Worm (Caenorhabditis elegans) whole organism, young adult: ENCODE results near the gene dao-3.

ENCODE experiments used
- B0019.2 ChIP-seq: fragments of 200-800 bp; sonication (Bioruptor generic); conservative IDR thresholded peaks from 2 replicates; pipeline ENCODE4 v1.3.6; 2022; ENCODE audit warnings: missing genetic modification reagents, missing genetic modification characterization, missing compliant biosample characterization
- B0261.1 ChIP-seq: sonication (generic microtip); optimal IDR thresholded peaks from 2 replicates; lab custom pipeline; 2016; ENCODE audit warnings: mild to moderate bottlenecking, missing genetic modification characterization, moderate library complexity, missing compliant biosample characterization
- B0336.3 ChIP-seq: fragments of 200-800 bp; sonication (Bioruptor generic); IDR thresholded peaks from 2 replicates; pipeline ENCODE4 v1.3.6; 2022; ENCODE audit warnings: missing genetic modification characterization, missing compliant biosample characterization
- F33H1.4 ChIP-seq: fragments of 200-800 bp; sonication (Bioruptor generic); IDR thresholded peaks from 2 replicates; pipeline ENCODE4 v1.3.6; 2022; ENCODE audit warnings: missing genetic modification reagents, missing genetic modification characterization, missing compliant biosample characterization
- F49E8.2 ChIP-seq: sonication (generic microtip); optimal IDR thresholded peaks from 3 replicates; lab custom pipeline; 2017; ENCODE audit warnings: missing genetic modification characterization, mild to moderate bottlenecking, missing compliant biosample characterization, antibody characterized with exemption, moderate library complexity; ENCODE audit not compliant: insufficient read depth
- F55B11.4 ChIP-seq: sonication (generic microtip); optimal IDR thresholded peaks from 2 replicates; lab custom pipeline; 2016; ENCODE audit warnings: missing compliant biosample characterization, missing genetic modification characterization, borderline replicate concordance; ENCODE audit not compliant: insufficient read depth
- F57A8.1 ChIP-seq: fragments of 200-800 bp; sonication (Bioruptor generic); optimal IDR thresholded peaks from 2 replicates; lab custom pipeline; 2018; ENCODE audit warnings: mild to moderate bottlenecking, missing genetic modification characterization, moderate library complexity, missing compliant biosample characterization
- K11D2.4 ChIP-seq: fragments of 200-800 bp; sonication (Bioruptor generic); IDR thresholded peaks from 2 replicates; pipeline ENCODE4 v1.3.6; 2022; ENCODE audit warnings: missing genetic modification reagents, missing genetic modification characterization, missing compliant biosample characterization
- T26A5.8 ChIP-seq: sonication (generic microtip); optimal IDR thresholded peaks from 2 replicates; lab custom pipeline; 2016; ENCODE audit warnings: missing genetic modification characterization, missing compliant biosample characterization
- Y53F4B.3 ChIP-seq: fragments of 200-800 bp; sonication (Bioruptor generic); IDR thresholded peaks from 2 replicates; pipeline ENCODE4 v1.3.6; 2022; ENCODE audit warnings: missing genetic modification reagents, missing genetic modification characterization, missing compliant biosample characterization
- Y67H2A.10 ChIP-seq: fragments of 200-800 bp; sonication (Bioruptor generic); conservative IDR thresholded peaks from 2 replicates; pipeline ENCODE4 v1.3.6; 2022; ENCODE audit warnings: missing genetic modification reagents, missing genetic modification characterization, missing compliant biosample characterization
- Y95B8A.8 ChIP-seq: fragments of 200-800 bp; sonication (Bioruptor generic); IDR thresholded peaks from 2 replicates; pipeline ENCODE4 v1.3.6; 2022; ENCODE audit warnings: missing genetic modification reagents, missing genetic modification characterization, missing compliant biosample characterization
- ZK185.1 ChIP-seq: sonication (generic microtip); optimal IDR thresholded peaks from 2 replicates; lab custom pipeline; 2016; ENCODE audit warnings: mild to moderate bottlenecking, missing genetic modification characterization, missing compliant biosample characterization; ENCODE audit not compliant: poor library complexity, severe bottlenecking
- atf-7 ChIP-seq: sonication (generic microtip); optimal IDR thresholded peaks from 2 replicates; lab custom pipeline; 2017; ENCODE audit warnings: mild to moderate bottlenecking, missing genetic modification characterization, missing compliant biosample characterization
- bed-2 ChIP-seq: fragments of 200-800 bp; sonication (Bioruptor generic); IDR thresholded peaks from 2 replicates; pipeline ENCODE4 v1.3.6; 2022; ENCODE audit warnings: missing genetic modification reagents, missing genetic modification characterization, missing compliant biosample characterization
- ceh-100 ChIP-seq: fragments of 200-800 bp; sonication (Bioruptor generic); IDR thresholded peaks from 2 replicates; pipeline ENCODE4 v1.3.6; 2022; ENCODE audit warnings: missing genetic modification reagents, missing genetic modification characterization, missing compliant biosample characterization
- ceh-27 ChIP-seq: fragments of 200-800 bp; sonication (Bioruptor generic); optimal IDR thresholded peaks from 2 replicates; lab custom pipeline; 2018; ENCODE audit warnings: mild to moderate bottlenecking, missing genetic modification characterization, moderate library complexity, missing compliant biosample characterization
- chd-7 ChIP-seq: sonication (generic microtip); optimal IDR thresholded peaks from 2 replicates; lab custom pipeline; 2016; ENCODE audit warnings: mild to moderate bottlenecking, missing genetic modification characterization, moderate library complexity, missing compliant biosample characterization
- dox-1 ChIP-seq: fragments of 200-800 bp; sonication (Bioruptor generic); IDR thresholded peaks from 2 replicates; pipeline ENCODE4 v1.3.6; 2022; ENCODE audit warnings: missing genetic modification reagents, missing genetic modification characterization, missing compliant biosample characterization
- dpff-1 ChIP-seq: sonication (generic microtip); optimal IDR thresholded peaks from 2 replicates; lab custom pipeline; 2017; ENCODE audit warnings: mild to moderate bottlenecking, missing genetic modification characterization, missing compliant biosample characterization
- dpl-1 ChIP-seq: fragments of 150-350 bp; optimal IDR thresholded peaks from 2 replicates; lab custom pipeline; 2014; ENCODE audit warnings: missing biosample characterization, missing genetic modification reagents, missing genetic modification characterization
- ets-4 ChIP-seq: fragments of 200-800 bp; sonication (Bioruptor generic); optimal IDR thresholded peaks from 2 replicates; lab custom pipeline; 2018; ENCODE audit warnings: mild to moderate bottlenecking, missing genetic modification characterization, missing compliant biosample characterization
- gei-17 ChIP-seq: fragments of 200-800 bp; sonication (Bioruptor generic); optimal IDR thresholded peaks from 2 replicates; lab custom pipeline; 2018; ENCODE audit warnings: mild to moderate bottlenecking, missing genetic modification characterization, missing compliant biosample characterization
- him-1 ChIP-seq: sonication (generic microtip); optimal IDR thresholded peaks from 2 replicates; lab custom pipeline; 2016; ENCODE audit warnings: missing genotype, missing genetic modification reagents, missing genetic modification characterization, missing compliant biosample characterization
- hlh-26 ChIP-seq: fragments of 200-800 bp; sonication (Bioruptor generic); conservative IDR thresholded peaks from 2 replicates; pipeline ENCODE4 v1.3.6; 2022; ENCODE audit warnings: missing genetic modification reagents, missing genetic modification characterization, missing compliant biosample characterization
- hmg-20 ChIP-seq: fragments of 200-800 bp; sonication (Bioruptor generic); IDR thresholded peaks from 2 replicates; pipeline ENCODE4 v1.3.6; 2022; ENCODE audit warnings: missing genetic modification reagents, missing genetic modification characterization, missing compliant biosample characterization
- let-526 ChIP-seq: fragments of 200-800 bp; sonication (Bioruptor generic); IDR thresholded peaks from 2 replicates; pipeline ENCODE4 v1.3.6; 2022; ENCODE audit warnings: missing genetic modification reagents, missing genetic modification characterization, missing compliant biosample characterization
- lin-40 ChIP-seq: sonication (generic microtip); optimal IDR thresholded peaks from 2 replicates; lab custom pipeline; 2016; ENCODE audit warnings: missing genetic modification characterization, mild to moderate bottlenecking, missing compliant biosample characterization, missing genotype, missing genetic modification reagents
- lir-1 ChIP-seq: fragments of 200-800 bp; sonication (Bioruptor generic); conservative IDR thresholded peaks from 2 replicates; pipeline ENCODE4 v1.3.6; 2022; ENCODE audit warnings: missing genetic modification reagents, missing genetic modification characterization, missing compliant biosample characterization
- lsl-1 ChIP-seq: fragments of 200-800 bp; sonication (Bioruptor generic); optimal IDR thresholded peaks from 2 replicates; lab custom pipeline; 2018; ENCODE audit warnings: mild to moderate bottlenecking, missing genetic modification characterization, moderate library complexity, missing compliant biosample characterization
- madf-8 ChIP-seq: fragments of 200-800 bp; sonication (Bioruptor generic); conservative IDR thresholded peaks from 2 replicates; pipeline ENCODE4 v1.3.6; 2022; ENCODE audit warnings: missing genetic modification reagents, missing genetic modification characterization, missing compliant biosample characterization
- mel-28 ChIP-seq: sonication (generic microtip); optimal IDR thresholded peaks from 2 replicates; lab custom pipeline; 2016; ENCODE audit warnings: borderline replicate concordance, mild to moderate bottlenecking, missing genetic modification characterization, missing compliant biosample characterization
- pbrm-1 ChIP-seq: fragments of 200-800 bp; sonication (Bioruptor generic); IDR thresholded peaks from 2 replicates; pipeline ENCODE4 v1.3.6; 2022; ENCODE audit warnings: missing genetic modification reagents, missing genetic modification characterization, missing compliant biosample characterization
- sea-2 ChIP-seq: fragments of 200-800 bp; sonication (Bioruptor generic); IDR thresholded peaks from 2 replicates; pipeline ENCODE4 v1.3.6; 2022; ENCODE audit warnings: missing genetic modification characterization, missing compliant biosample characterization
- somi-1 ChIP-seq: fragments of 200-800 bp; sonication (Bioruptor generic); optimal IDR thresholded peaks from 2 replicates; lab custom pipeline; 2018; ENCODE audit warnings: mild to moderate bottlenecking, missing genetic modification characterization, missing compliant biosample characterization
- unc-130 ChIP-seq: sonication (generic microtip); optimal IDR thresholded peaks from 2 replicates; lab custom pipeline; 2016; ENCODE audit warnings: missing genetic modification reagents, missing genetic modification characterization, missing compliant biosample characterization
- zfh-2 ChIP-seq: fragments of 200-800 bp; sonication (Bioruptor generic); conservative IDR thresholded peaks from 2 replicates; pipeline ENCODE4 v1.3.6; 2022; ENCODE audit warnings: missing genetic modification reagents, missing genetic modification characterization, missing compliant biosample characterization
- zim-3 ChIP-seq: sonication (generic microtip); optimal IDR thresholded peaks from 2 replicates; lab custom pipeline; 2017; ENCODE audit warnings: mild to moderate bottlenecking, missing genetic modification characterization, moderate library complexity, missing compliant biosample characterization

Gene dao-3

DNA sequence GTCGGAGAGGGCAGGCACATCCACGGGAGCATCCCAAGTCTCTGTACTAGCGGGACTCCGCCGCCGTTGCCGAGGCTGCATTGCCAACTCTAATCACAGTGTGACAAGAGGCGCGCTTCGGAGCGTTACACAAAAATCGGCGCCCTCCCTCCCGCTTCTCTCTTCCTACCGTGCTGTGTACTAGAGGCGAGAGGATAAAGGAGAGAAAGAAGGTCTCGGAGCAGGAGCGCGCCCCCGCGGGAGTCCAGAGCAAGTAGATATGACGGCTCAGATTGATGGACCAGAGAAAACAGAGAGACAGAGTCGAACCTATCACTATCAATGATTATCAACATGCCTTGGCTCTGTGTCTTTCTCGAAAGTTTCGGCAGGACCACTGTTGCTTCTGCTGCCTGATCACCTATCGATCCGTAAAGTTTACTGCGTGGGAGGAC is 33.3 kb downstream of the dao-3 start:
- TF ChIP-seq dox-1 (GFP tag; lab: Robert Waterston, UW) (no peak), dpff-1 (no peak), F33H1.4 (GFP tag; lab: Robert Waterston, UW) (no peak), sea-2 (GFP tag; lab: Robert Waterston, UW) (peak; percentile 72; the same call in 1 of the 2 replicates), him-1 (no peak), chd-7 (no peak), T26A5.8 (tag; lab: Kevin White, UChicago) (no peak), zfh-2 (GFP tag; lab: Robert Waterston, UW) (peak; percentile 90)

- TF ChIP-seq zim-3 (tag; lab: Kevin White, UChicago) (no peak), atf-7 (tag; lab: Kevin White, UChicago) (no peak), let-526 (GFP tag; lab: Robert Waterston, UW) (no peak), lsl-1 (GFP tag; lab: Kevin White, UChicago) (no peak), B0261.1 (tag; lab: Kevin White, UChicago) (no peak), F49E8.2 (tag; lab: Kevin White, UChicago) (no peak), lir-1 (GFP tag; lab: Robert Waterston, UW) (no peak), lin-40 (tag; lab: Kevin White, UChicago) (no peak), ets-4 (GFP tag; lab: Kevin White, UChicago) (no peak), F55B11.4 (tag; lab: Kevin White, UChicago) (no peak)
These were observed 34.3 kb downstream of the dao-3 start for ce11 chrX:8052055-8052454.

ce11 chrX:8048637-8049036 is 37.7 kb downstream of the dao-3 start:
- TF ChIP-seq bed-2 (GFP tag; lab: Robert Waterston, UW) (no peak), lin-40 (tag; lab: Kevin White, UChicago) (peak; percentile 71), gei-17 (GFP tag; lab: Kevin White, UChicago) (peak; percentile 63)
- TF ChIP-seq, all 124 proteins: peak for 2

DNA sequence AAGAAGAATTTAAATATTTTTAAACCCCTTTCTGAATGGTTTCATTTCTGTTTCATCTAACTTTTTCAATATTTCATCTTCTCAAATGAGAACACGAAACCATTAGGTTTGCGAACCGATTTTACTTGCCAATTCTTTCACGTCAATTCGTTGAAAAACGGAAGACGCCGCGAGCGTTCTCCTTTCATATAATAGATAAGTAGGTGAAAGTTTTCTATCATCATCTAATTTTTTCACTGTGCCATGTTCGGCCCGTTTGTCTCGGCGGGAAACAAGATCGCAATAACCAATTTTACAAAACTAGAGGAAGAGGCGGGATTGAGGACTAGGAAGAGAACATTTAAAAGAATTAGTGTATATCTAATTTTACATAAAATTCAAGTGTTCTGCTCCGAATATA is 41.2 kb downstream of the dao-3 start, which contains the start of gene C18A11.4:
Gene C18A11.4, plus strand, starts transcription at position 367 of the 400 bp plus-strand sequence.
- TF ChIP-seq madf-8 (GFP tag; lab: Robert Waterston, UW): no peak
- TF ChIP-seq K11D2.4 (GFP tag; lab: Robert Waterston, UW): no peak
- no peak for TF ChIP-seq hlh-26 (GFP tag; lab: Robert Waterston, UW)
- TF ChIP-seq dpl-1: no peak
- no peak for TF ChIP-seq lin-40 (tag; lab: Kevin White, UChicago)
- TF ChIP-seq ceh-27 (GFP tag; lab: Kevin White, UChicago): no peak
- no peak for TF ChIP-seq ets-4 (GFP tag; lab: Kevin White, UChicago)
- no peak for TF ChIP-seq mel-28 (tag; lab: Kevin White, UChicago)
- TF ChIP-seq unc-130: no peak
- no peak for TF ChIP-seq hmg-20 (GFP tag; lab: Robert Waterston, UW)
- no peak for TF ChIP-seq B0336.3 (GFP tag; lab: Robert Waterston, UW)
- no peak for TF ChIP-seq F49E8.2 (tag; lab: Kevin White, UChicago)
- TF ChIP-seq Y67H2A.10 (GFP tag; lab: Robert Waterston, UW): no peak
- no peak for TF ChIP-seq Y53F4B.3 (GFP tag; lab: Robert Waterston, UW)

ce11 chrX:8040967-8041366 is 45.4 kb downstream of the dao-3 start, which contains the start of gene xol-1:
Gene xol-1, plus strand, starts transcription at chrX:8041313.
- no peak for TF ChIP-seq unc-130
- no peak for TF ChIP-seq pbrm-1 (GFP tag; lab: Robert Waterston, UW)
- no peak for TF ChIP-seq ZK185.1
- no peak for TF ChIP-seq F57A8.1 (GFP tag; lab: Kevin White, UChicago)
- TF ChIP-seq hlh-26 (GFP tag; lab: Robert Waterston, UW): no peak
- TF ChIP-seq ets-4 (GFP tag; lab: Kevin White, UChicago): no peak
- no peak for TF ChIP-seq somi-1 (GFP tag; lab: Kevin White, UChicago)
- TF ChIP-seq Y95B8A.8 (GFP tag; lab: Robert Waterston, UW): no peak
- TF ChIP-seq B0019.2 (GFP tag; lab: Robert Waterston, UW): no peak
- TF ChIP-seq ceh-100 (GFP tag; lab: Robert Waterston, UW): no peak
